Fruit fly (Drosophila melanogaster) whole organism, embryonic: ENCODE measurements around the gene CG14915.

ENCODE experiments used
- Adf1 ChIP-seq: fragments of 200-800 bp; sonication (Bioruptor generic); IDR thresholded peaks from 2 replicates; pipeline ENCODE4 v1.3.6; 2022; ENCODE audit warnings: missing biosample characterization, missing genetic modification characterization
- CG10321 ChIP-seq: fragments of 200-800 bp; sonication (Bioruptor generic); IDR thresholded peaks from 2 replicates; pipeline ENCODE4 v1.3.6; 2022; ENCODE audit warnings: missing biosample characterization, missing genetic modification characterization
- CG10979 ChIP-seq: fragments of 200-800 bp; sonication (Bioruptor generic); optimal IDR thresholded peaks from 2 replicates; lab custom pipeline; 2018; ENCODE audit warnings: missing biosample characterization, mild to moderate bottlenecking, missing genetic modification characterization, moderate library complexity
- CG11504 ChIP-seq: fragments of 200-800 bp; sonication (Bioruptor generic); optimal IDR thresholded peaks from 3 replicates; lab custom pipeline; 2019; ENCODE audit warnings: missing biosample characterization, mild to moderate bottlenecking, missing genetic modification characterization, moderate library complexity
- CG11696 ChIP-seq: fragments of 200-800 bp; sonication (Bioruptor generic); IDR thresholded peaks from 2 replicates; pipeline ENCODE4 v1.3.6; 2022; ENCODE audit warnings: missing biosample characterization, missing genetic modification characterization
- CG13424 ChIP-seq: fragments of 200-800 bp; sonication (Bioruptor generic); optimal IDR thresholded peaks from 2 replicates; lab custom pipeline; 2019; ENCODE audit warnings: missing biosample characterization, mild to moderate bottlenecking, missing genetic modification characterization, moderate library complexity
- CG15696 ChIP-seq: fragments of 200-800 bp; sonication (Bioruptor generic); optimal IDR thresholded peaks from 2 replicates; lab custom pipeline; 2019; ENCODE audit warnings: missing biosample characterization, mild to moderate bottlenecking, missing genetic modification characterization, moderate library complexity
- CG1792 ChIP-seq: fragments of 200-800 bp; sonication (Bioruptor generic); optimal IDR thresholded peaks from 2 replicates; lab custom pipeline; 2016; ENCODE audit warnings: missing biosample characterization, missing genetic modification characterization
- CG18619 ChIP-seq: fragments of 200-800 bp; sonication (Bioruptor generic); optimal IDR thresholded peaks from 3 replicates; lab custom pipeline; 2017; ENCODE audit warnings: missing biosample characterization, mild to moderate bottlenecking, missing genetic modification characterization
- CG2712 ChIP-seq: fragments of 200-800 bp; optimal IDR thresholded peaks from 3 replicates; lab custom pipeline; 2019; ENCODE audit warnings: missing biosample characterization, mild to moderate bottlenecking, missing genetic modification characterization, moderate library complexity
- CG3995 ChIP-seq: fragments of 200-800 bp; sonication (Bioruptor generic); optimal IDR thresholded peaks from 3 replicates; lab custom pipeline; 2016; ENCODE audit warnings: missing biosample characterization, missing genetic modification characterization
- CG4617 ChIP-seq: fragments of 200-800 bp; sonication (Bioruptor generic); optimal IDR thresholded peaks from 3 replicates; lab custom pipeline; 2016; ENCODE audit warnings: missing biosample characterization, missing genetic modification characterization, borderline replicate concordance
- CG5245 ChIP-seq: fragments of 200-800 bp; sonication (Bioruptor generic); optimal IDR thresholded peaks from 3 replicates; lab custom pipeline; 2016; ENCODE audit warnings: missing biosample characterization, missing genetic modification characterization
- CG6175 ChIP-seq: fragments of 200-800 bp; sonication (Bioruptor generic); IDR thresholded peaks from 3 replicates; pipeline ENCODE4 v1.3.6; 2022; ENCODE audit warnings: missing biosample characterization, missing genetic modification characterization
- CG6254 ChIP-seq: fragments of 200-800 bp; sonication (Bioruptor generic); optimal IDR thresholded peaks from 3 replicates; lab custom pipeline; 2017; ENCODE audit warnings: mild to moderate bottlenecking, missing biosample characterization, missing genetic modification reagents, missing genetic modification characterization
- CG6654 ChIP-seq: fragments of 200-800 bp; sonication (Bioruptor generic); optimal IDR thresholded peaks from 2 replicates; lab custom pipeline; 2017; ENCODE audit warnings: missing biosample characterization, mild to moderate bottlenecking, missing genetic modification characterization
- CG8388 ChIP-seq: fragments of 200-800 bp; sonication (Bioruptor generic); optimal IDR thresholded peaks from 2 replicates; lab custom pipeline; 2019; ENCODE audit warnings: missing biosample characterization, mild to moderate bottlenecking, missing genetic modification characterization, moderate library complexity
- CG9437 ChIP-seq: fragments of 200-800 bp; sonication (Bioruptor generic); optimal IDR thresholded peaks from 2 replicates; lab custom pipeline; 2018; ENCODE audit warnings: missing biosample characterization, mild to moderate bottlenecking, missing genetic modification characterization
- CG9876 ChIP-seq: fragments of 200-800 bp; sonication (Bioruptor generic); optimal IDR thresholded peaks from 2 replicates; lab custom pipeline; 2016; ENCODE audit warnings: missing biosample characterization, missing genetic modification characterization
- CkIIα-i1 ChIP-seq: fragments of 200-800 bp; sonication (Bioruptor generic); IDR thresholded peaks from 2 replicates; pipeline ENCODE4 v1.3.6; 2022; ENCODE audit warnings: missing biosample characterization, missing genetic modification characterization
- Drgx ChIP-seq: fragments of 200-800 bp; sonication (Bioruptor generic); IDR thresholded peaks from 2 replicates; pipeline ENCODE4 v1.3.6; 2022; ENCODE audit warnings: missing biosample characterization, missing genetic modification characterization
- Eip74EF ChIP-seq, 2 experiments: fragments of 200-800 bp in 1 of 2; fragments of >200 bp in 1 of 2; sonication (Bioruptor generic) in 1 of 2; optimal IDR thresholded peaks; 2 replicates each; lab custom pipeline; 2017 to 2019; ENCODE audit warnings: missing biosample characterization in 2 of 2, missing genetic modification characterization in 2 of 2, mild to moderate bottlenecking in 1 of 2, moderate library complexity in 1 of 2
- Jarid2 ChIP-seq: fragments of 200-800 bp; sonication (Bioruptor generic); optimal IDR thresholded peaks from 3 replicates; lab custom pipeline; 2017; ENCODE audit warnings: mild to moderate bottlenecking, missing biosample characterization, missing genetic modification reagents, missing genetic modification characterization
- NC2α ChIP-seq: fragments of 200-800 bp; sonication (Bioruptor generic); optimal IDR thresholded peaks from 2 replicates; lab custom pipeline; 2016; ENCODE audit warnings: missing biosample characterization, missing genetic modification characterization
- Rfx ChIP-seq: fragments of 200-800 bp; sonication (Bioruptor generic); IDR thresholded peaks from 2 replicates; pipeline ENCODE4 v1.3.6; 2022; ENCODE audit warnings: missing biosample characterization, missing genetic modification characterization
- Stat92E ChIP-seq, 3 experiments: fragments of >200 bp in 2 of 3; fragments of 200-800 bp in 1 of 3; sonication (Bioruptor generic) in 1 of 3; optimal IDR thresholded peaks; 2 replicates each; lab custom pipeline; 2017 to 2019; ENCODE audit warnings: missing biosample characterization in 3 of 3, missing genetic modification characterization in 3 of 3, mild to moderate bottlenecking in 1 of 3, moderate library complexity in 1 of 3
- TFAM ChIP-seq: fragments of 200-800 bp; sonication (Bioruptor generic); optimal IDR thresholded peaks from 2 replicates; lab custom pipeline; 2017; ENCODE audit warnings: missing biosample characterization, missing genetic modification characterization, inconsistent platforms
- ac ChIP-seq: fragments of 200-800 bp; sonication (Bioruptor generic); optimal IDR thresholded peaks from 3 replicates; lab custom pipeline; 2017; ENCODE audit warnings: missing biosample characterization, mild to moderate bottlenecking, missing genetic modification characterization
- ara ChIP-seq: fragments of 200-800 bp; sonication (Bioruptor generic); IDR thresholded peaks from 2 replicates; pipeline ENCODE4 v1.3.6; 2022; ENCODE audit warnings: missing biosample characterization, missing genetic modification characterization
- bcd ChIP-seq: fragments of 200-800 bp; sonication (Bioruptor generic); optimal IDR thresholded peaks from 2 replicates; lab custom pipeline; 2017; ENCODE audit warnings: missing biosample characterization, mild to moderate bottlenecking, missing genetic modification characterization
- cg ChIP-seq: fragments of 200-800 bp; sonication (Bioruptor generic); optimal IDR thresholded peaks from 3 replicates; lab custom pipeline; 2019; ENCODE audit warnings: missing biosample characterization, mild to moderate bottlenecking, missing genetic modification characterization, moderate library complexity
- dan ChIP-seq: fragments of 200-800 bp; sonication (Bioruptor generic); IDR thresholded peaks from 2 replicates; pipeline ENCODE4 v1.3.6; 2022; ENCODE audit warnings: missing biosample characterization, missing genetic modification characterization
- disco-r ChIP-seq: fragments of 200-800 bp; sonication (Bioruptor generic); optimal IDR thresholded peaks from 2 replicates; lab custom pipeline; 2016; ENCODE audit warnings: missing biosample characterization, missing genetic modification characterization
- dpn ChIP-seq, 2 experiments: fragments of 200-800 bp; sonication (Bioruptor generic); optimal IDR thresholded peaks; 3 replicates each; lab custom pipeline; 2016; ENCODE audit warnings: missing biosample characterization in 2 of 2, missing genetic modification characterization in 2 of 2
- eyg ChIP-seq: fragments of 200-800 bp; sonication (Bioruptor generic); optimal IDR thresholded peaks from 3 replicates; lab custom pipeline; 2016; ENCODE audit warnings: missing biosample characterization, missing genetic modification characterization
- ftz-f1 ChIP-seq: fragments of 200-800 bp; sonication (Bioruptor generic); optimal IDR thresholded peaks from 2 replicates; lab custom pipeline; 2016; ENCODE audit warnings: missing biosample characterization, missing genetic modification characterization
- gcm ChIP-seq: fragments of 200-800 bp; sonication (Bioruptor generic); optimal IDR thresholded peaks from 2 replicates; lab custom pipeline; 2019; ENCODE audit warnings: missing biosample characterization, mild to moderate bottlenecking, missing genetic modification characterization, moderate library complexity
- grn ChIP-seq: fragments of 200-800 bp; sonication (Bioruptor generic); optimal IDR thresholded peaks from 3 replicates; lab custom pipeline; 2017; ENCODE audit warnings: missing biosample characterization, missing genetic modification characterization
- jumu ChIP-seq: fragments of 200-800 bp; sonication (Bioruptor generic); optimal IDR thresholded peaks from 3 replicates; lab custom pipeline; 2016; ENCODE audit warnings: missing biosample characterization, missing genetic modification characterization
- klu ChIP-seq: fragments of 200-800 bp; sonication (Bioruptor generic); IDR thresholded peaks from 2 replicates; pipeline ENCODE4 v1.3.6; 2022; ENCODE audit warnings: missing biosample characterization, missing genetic modification characterization
- lbe ChIP-seq: fragments of 200-800 bp; sonication (Bioruptor generic); optimal IDR thresholded peaks from 2 replicates; lab custom pipeline; 2016; ENCODE audit warnings: missing biosample characterization, mild to moderate bottlenecking, missing genetic modification characterization
- lmd ChIP-seq: fragments of 200-800 bp; sonication (Bioruptor generic); IDR thresholded peaks from 2 replicates; pipeline ENCODE4 v1.3.6; 2022; ENCODE audit warnings: missing biosample characterization, missing genetic modification characterization
- nerfin-1 ChIP-seq: fragments of 200-800 bp; sonication (Bioruptor generic); optimal IDR thresholded peaks from 3 replicates; lab custom pipeline; 2019; ENCODE audit warnings: missing biosample characterization, mild to moderate bottlenecking, missing genetic modification characterization, moderate library complexity
- pb ChIP-seq: fragments of 200-800 bp; sonication (Bioruptor generic); optimal IDR thresholded peaks from 3 replicates; lab custom pipeline; 2016; ENCODE audit warnings: missing biosample characterization, missing genetic modification characterization
- pum ChIP-seq: fragments of 200-800 bp; sonication (Bioruptor generic); optimal IDR thresholded peaks from 2 replicates; lab custom pipeline; 2016; ENCODE audit warnings: missing biosample characterization, missing genetic modification characterization
- sc ChIP-seq, 3 experiments: fragments of >200 bp in 2 of 3; fragments of 200-800 bp in 1 of 3; sonication (Bioruptor generic) in 1 of 3; optimal IDR thresholded peaks; 2 replicates in 2 of 3; 3 replicates in 1 of 3; lab custom pipeline; 2017; ENCODE audit warnings: mild to moderate bottlenecking in 1 of 3, missing biosample characterization in 1 of 3, missing genetic modification characterization in 1 of 3, missing genetic modification reagents in 1 of 3
- tgo ChIP-seq: fragments of 200-800 bp; sonication (Bioruptor generic); IDR thresholded peaks from 3 replicates; pipeline ENCODE4 v1.3.6; 2022; ENCODE audit warnings: missing biosample characterization, missing genetic modification characterization
- zen ChIP-seq: fragments of 200-800 bp; sonication (Bioruptor generic); optimal IDR thresholded peaks from 3 replicates; lab custom pipeline; 2018; ENCODE audit warnings: missing biosample characterization, mild to moderate bottlenecking, missing genetic modification characterization, moderate library complexity

Gene CG14915

DNA sequence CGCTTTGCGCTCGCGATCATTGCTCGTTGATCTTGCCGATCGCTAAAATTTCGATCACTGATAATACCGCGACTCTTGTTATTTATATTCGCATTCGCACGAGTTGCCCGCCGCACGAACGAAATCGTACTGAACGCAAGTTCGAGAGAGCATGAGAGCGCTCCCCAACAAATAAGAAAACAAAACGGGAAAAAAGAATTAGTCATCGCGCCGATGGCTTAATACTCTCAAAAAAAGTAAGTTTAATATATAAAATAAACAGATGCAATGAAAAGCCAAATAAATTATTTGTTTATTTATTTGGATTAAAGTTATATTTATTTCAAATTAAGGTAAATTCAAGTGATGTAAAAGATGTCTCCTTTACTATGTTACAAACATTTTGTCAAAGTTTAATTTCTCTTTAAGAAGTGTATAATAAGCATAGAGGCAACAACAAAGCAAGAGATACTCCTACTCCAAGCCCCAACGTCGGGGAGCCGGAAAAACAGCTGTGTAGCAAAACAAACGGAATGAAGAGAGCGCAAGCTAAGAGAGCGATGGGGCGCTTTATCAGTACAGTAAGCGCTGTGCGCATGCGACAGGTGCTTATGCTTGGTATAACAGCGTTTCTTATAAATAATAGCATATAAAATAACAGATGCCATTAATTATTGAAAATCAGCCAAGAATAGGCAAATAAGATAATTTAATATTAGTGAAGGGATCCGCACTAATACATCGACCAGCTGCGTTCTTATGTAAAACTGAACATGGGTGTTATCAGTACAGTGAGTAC lies 13.3 kb upstream of the CG14915 start (continued):
- TF ChIP-seq eyg (GFP tag; lab: Kevin White, UChicago) = no peak
- peak; percentile 40 for TF ChIP-seq CG6654
- peak in 1 of 3 experiments; percentile 9 for TF ChIP-seq Stat92E (GFP tag; optimal IDR thresholded peaks at IDR 0.05; lab: Kevin White, UChicago)
- TF ChIP-seq bcd (GFP tag; lab: Kevin White, UChicago) = peak; percentile 55
- peak in 1 of 2 experiments; percentile 76 for TF ChIP-seq Eip74EF (GFP tag; optimal IDR thresholded peaks at IDR 0.05; lab: Kevin White, UChicago)
- peak; percentile 65 for TF ChIP-seq CG10321 (GFP tag; lab: Robert Waterston, UW)
- TF ChIP-seq CG6175 (GFP tag; lab: Robert Waterston, UW) = no peak
- peak; percentile 63 for TF ChIP-seq nerfin-1 (tag; lab: Kevin White, UChicago)
- TF ChIP-seq CG6254 (GFP tag; lab: Kevin White, UChicago) = peak; percentile 62
- TF ChIP-seq CG4617 = peak; percentile 53
- peak; percentile 88 for TF ChIP-seq lmd (GFP tag; lab: Robert Waterston, UW)
- TF ChIP-seq ftz-f1 (GFP tag; lab: Kevin White, UChicago) = no peak
- no peak for TF ChIP-seq pb (GFP tag; lab: Kevin White, UChicago)
- TF ChIP-seq CG9437 = peak; percentile 73
- TF ChIP-seq cg (GFP tag; lab: Kevin White, UChicago) = no peak
- TF ChIP-seq sc (optimal IDR thresholded peaks at IDR 0.05; lab: Kevin White, UChicago) = no peak
- TF ChIP-seq sc (GFP tag; optimal IDR thresholded peaks at IDR 0.05; lab: Kevin White, UChicago) = peak; percentile 50
- no peak for TF ChIP-seq zen (tag; lab: Kevin White, UChicago)
- TF ChIP-seq CG1792 = no peak
- no peak for TF ChIP-seq CG3995 (GFP tag; lab: Kevin White, UChicago)
- peak; percentile 87 for TF ChIP-seq CG11504 (tag; lab: Kevin White, UChicago)
- TF ChIP-seq disco-r = peak; percentile 63
- TF ChIP-seq ac (GFP tag; lab: Kevin White, UChicago) = no peak
- TF ChIP-seq dpn (GFP tag; optimal IDR thresholded peaks at IDR 0.05; lab: Kevin White, UChicago) = peak; percentile 43 to 86
- peak; percentile 90 for TF ChIP-seq CG10979
- TF ChIP-seq Drgx = no peak; the same call in 1 of the 2 replicates
- peak; percentile 84 for TF ChIP-seq tgo (GFP tag; lab: Robert Waterston, UW)
- TF ChIP-seq gcm = peak; percentile 54
- peak; percentile 79 for TF ChIP-seq CG18619 (GFP tag; lab: Kevin White, UChicago)
- no peak for TF ChIP-seq CG5245 (GFP tag; lab: Kevin White, UChicago)
- peak; percentile 87 for TF ChIP-seq Rfx
- peak; percentile 46 for TF ChIP-seq NC2α (GFP tag; lab: Kevin White, UChicago)
- TF ChIP-seq pum (GFP tag; lab: Kevin White, UChicago) = peak; percentile 38
- TF ChIP-seq CG9876 (GFP tag; lab: Kevin White, UChicago) = peak; percentile 24
- TF ChIP-seq jumu (GFP tag; lab: Kevin White, UChicago) = peak; percentile 46
- peak; percentile 28 for TF ChIP-seq lbe (GFP tag; lab: Kevin White, UChicago)
- peak; percentile 29 for TF ChIP-seq Adf1 (GFP tag; lab: Robert Waterston, UW)
- TF ChIP-seq CG13424 (tag; lab: Kevin White, UChicago) = peak; percentile 73
- peak; percentile 42; the same call in 1 of the 2 replicates for TF ChIP-seq klu
- no peak for TF ChIP-seq dan (GFP tag; lab: Robert Waterston, UW)
- peak; percentile 84 for TF ChIP-seq CG2712
- no peak for TF ChIP-seq CG15696 (tag; lab: Kevin White, UChicago)
- no peak for TF ChIP-seq CkIIα-i1
- TF ChIP-seq CG8388 (GFP tag; lab: Kevin White, UChicago) = peak; percentile 71
- TF ChIP-seq ara (GFP tag; lab: Robert Waterston, UW) = peak; percentile 52; the same call in 1 of the 2 replicates
- peak; percentile 94 for TF ChIP-seq grn (GFP tag; lab: Kevin White, UChicago)
- TF ChIP-seq Jarid2 = peak; percentile 87
- no peak; the same call in 1 of the 2 replicates for TF ChIP-seq CG11696
- TF ChIP-seq TFAM = no peak
